ENCODE assay signal across 2 worm cellular contexts in the genomic region with DNA sequence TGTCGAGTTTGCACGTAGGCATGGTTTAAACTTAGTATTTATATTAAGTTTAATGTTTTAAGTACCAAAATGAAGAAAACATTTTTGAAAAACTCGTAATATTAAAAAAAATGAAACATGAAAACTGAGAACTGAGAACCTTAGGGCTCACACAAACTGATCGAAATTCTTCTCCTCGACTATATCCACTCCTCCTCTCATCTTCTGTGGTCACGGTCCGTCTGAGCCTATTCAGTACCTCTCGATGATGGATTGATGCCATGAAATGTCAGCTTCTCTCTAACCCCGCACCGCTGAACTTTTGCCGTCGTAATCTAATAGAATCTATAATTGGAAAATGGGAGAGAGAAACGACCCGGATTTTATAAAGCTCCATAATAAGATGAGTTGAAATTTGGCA.
A peak's percentile ranks its signal among the peaks of the same experiment; 100 is the strongest.
TF ChIP-seq lines count a peak whose summit lies in the region.

A gene (minus strand): TSS at position 257 of the 400 bp plus-strand sequence.

TF ChIP-seq in whole organism, L4 larva, 104 proteins besides CTCF, POLR2A, EP300 and RAD21:
- TF ChIP-seq aha-1 (tag; lab: Kevin White, UChicago) (peak; percentile 93), unc-62 (GFP tag; optimal IDR thresholded peaks at IDR 0.05 in 1 of 2; lab: Kevin White, UChicago) (no peak), unc-62 (tag; optimal IDR thresholded peaks at IDR 0.05; lab: Kevin White, UChicago) (no peak)

TF ChIP-seq in whole organism, mixed stage, embryonic, 35 proteins besides CTCF, POLR2A, EP300 and RAD21:
- TF ChIP-seq tbx-8 (GFP tag; optimal IDR thresholded peaks at IDR 0.05; lab: Kevin White, UChicago) (no peak), ces-1 (GFP tag; optimal IDR thresholded peaks at IDR 0.05; lab: Kevin White, UChicago) (peak; percentile 37), lin-13 (tag; optimal IDR thresholded peaks at IDR 0.05; lab: Kevin White, UChicago) (no peak)
